Fruit fly (Drosophila melanogaster) whole organism, prepupa: Measurements from ENCODE around the gene CG32137.

Source experiments
- CG10631 ChIP-seq: fragments of 200-800 bp; sonication (Bioruptor generic); optimal IDR thresholded peaks from 2 replicates; lab custom pipeline; 2016; ENCODE audit warnings: missing biosample characterization, missing genetic modification characterization
- CG11762 ChIP-seq: fragments of 200-800 bp; sonication (Bioruptor generic); optimal IDR thresholded peaks from 3 replicates; lab custom pipeline; 2016; ENCODE audit warnings: missing biosample characterization, missing genetic modification characterization; ENCODE audit not compliant: insufficient read depth
- CG15336 ChIP-seq: fragments of 200-800 bp; sonication (Bioruptor generic); IDR thresholded peaks from 2 replicates; pipeline ENCODE4 v1.3.6; 2022; ENCODE audit warnings: missing biosample characterization, missing genetic modification characterization
- CG1621 ChIP-seq: fragments of 200-800 bp; sonication (Bioruptor generic); optimal IDR thresholded peaks from 3 replicates; lab custom pipeline; 2018; ENCODE audit warnings: missing biosample characterization, mild to moderate bottlenecking, missing genetic modification characterization
- CG16779 ChIP-seq: fragments of 200-800 bp; sonication (Bioruptor generic); optimal IDR thresholded peaks from 3 replicates; lab custom pipeline; 2017; ENCODE audit warnings: missing biosample characterization, mild to moderate bottlenecking, missing genetic modification characterization
- CG3032 ChIP-seq: fragments of 200-800 bp; optimal IDR thresholded peaks from 2 replicates; lab custom pipeline; 2019; ENCODE audit warnings: missing biosample characterization, mild to moderate bottlenecking, missing genetic modification characterization, moderate library complexity
- CG31627 ChIP-seq: fragments of 200-800 bp; sonication (Bioruptor generic); optimal IDR thresholded peaks from 3 replicates; lab custom pipeline; 2016; ENCODE audit warnings: missing biosample characterization, missing genetic modification characterization
- CG34406 ChIP-seq: fragments of 200-800 bp; sonication (Bioruptor generic); optimal IDR thresholded peaks from 3 replicates; lab custom pipeline; 2016; ENCODE audit warnings: missing biosample characterization, missing genetic modification characterization
- CG3919 ChIP-seq: fragments of 200-800 bp; sonication (Bioruptor generic); optimal IDR thresholded peaks from 3 replicates; lab custom pipeline; 2016; ENCODE audit warnings: missing biosample characterization, missing genetic modification characterization
- CG4318 ChIP-seq: fragments of 200-800 bp; sonication (Bioruptor generic); optimal IDR thresholded peaks from 3 replicates; lab custom pipeline; 2017; ENCODE audit warnings: missing biosample characterization, mild to moderate bottlenecking, missing genetic modification characterization
- CG6163 ChIP-seq: fragments of 200-800 bp; sonication (Bioruptor generic); IDR thresholded peaks from 3 replicates; pipeline ENCODE4 v1.3.6; 2022; ENCODE audit warnings: missing biosample characterization, missing genetic modification characterization
- CG6792 ChIP-seq: fragments of 200-800 bp; sonication (Bioruptor generic); optimal IDR thresholded peaks from 3 replicates; lab custom pipeline; 2016; ENCODE audit warnings: missing biosample characterization, missing genetic modification characterization
- CG6808 ChIP-seq: fragments of 200-800 bp; sonication (Bioruptor generic); optimal IDR thresholded peaks from 3 replicates; lab custom pipeline; 2017; ENCODE audit warnings: missing biosample characterization, missing genetic modification characterization, mild to moderate bottlenecking, moderate library complexity, missing genetic modification reagents
- CG8632 ChIP-seq: fragments of 200-800 bp; sonication (Bioruptor generic); optimal IDR thresholded peaks from 3 replicates; lab custom pipeline; 2016; ENCODE audit warnings: missing biosample characterization, missing genetic modification characterization
- CG9139 ChIP-seq: fragments of 200-800 bp; sonication (Bioruptor generic); optimal IDR thresholded peaks from 3 replicates; lab custom pipeline; 2017; ENCODE audit warnings: missing biosample characterization, mild to moderate bottlenecking, missing genetic modification characterization
- Eip75B ChIP-seq: fragments of 200-800 bp; sonication (Bioruptor generic); optimal IDR thresholded peaks from 3 replicates; lab custom pipeline; 2016; ENCODE audit warnings: missing biosample characterization, missing genetic modification characterization
- Eip78C ChIP-seq: fragments of 200-800 bp; sonication (Bioruptor generic); peaks from one replicate; lab custom pipeline; 2016; ENCODE audit warnings: missing biosample characterization, missing genetic modification characterization
- Eip93F ChIP-seq: fragments of 200-800 bp; sonication (Bioruptor generic); optimal IDR thresholded peaks from 2 replicates; lab custom pipeline; 2016; ENCODE audit warnings: missing biosample characterization, mild to moderate bottlenecking, missing genetic modification characterization
- Ets21C ChIP-seq: fragments of 200-800 bp; sonication (Bioruptor generic); optimal IDR thresholded peaks from 3 replicates; lab custom pipeline; 2016; ENCODE audit warnings: missing biosample characterization, missing genetic modification characterization
- Ets96B ChIP-seq: fragments of 200-800 bp; optimal IDR thresholded peaks from 2 replicates; lab custom pipeline; 2019; ENCODE audit warnings: missing biosample characterization, mild to moderate bottlenecking, missing genetic modification characterization, moderate library complexity
- Gug ChIP-seq: fragments of 200-800 bp; sonication (Bioruptor generic); IDR thresholded peaks from 2 replicates; pipeline ENCODE4 v1.3.6; 2022; ENCODE audit warnings: missing biosample characterization, missing genetic modification characterization
- Hr38 ChIP-seq: sonication (Bioruptor generic); optimal IDR thresholded peaks from 2 replicates; lab custom pipeline; 2016; ENCODE audit warnings: missing biosample characterization, missing genetic modification characterization
- Hr39 ChIP-seq: fragments of 200-800 bp; sonication (Bioruptor generic); optimal IDR thresholded peaks from 2 replicates; lab custom pipeline; 2016; ENCODE audit warnings: missing biosample characterization, missing genetic modification characterization
- Lpt ChIP-seq: fragments of 200-800 bp; sonication (Bioruptor generic); optimal IDR thresholded peaks from 3 replicates; lab custom pipeline; 2016; ENCODE audit warnings: missing biosample characterization, missing genetic modification characterization
- Met ChIP-seq: fragments of 200-800 bp; sonication (Bioruptor generic); optimal IDR thresholded peaks from 3 replicates; lab custom pipeline; 2016; ENCODE audit warnings: missing biosample characterization, missing genetic modification characterization
- OdsH ChIP-seq: fragments of 200-800 bp; sonication (Bioruptor generic); optimal IDR thresholded peaks from 3 replicates; lab custom pipeline; 2016; ENCODE audit warnings: missing biosample characterization, missing genetic modification characterization
- Sox102F ChIP-seq: fragments of 200-800 bp; sonication (Bioruptor generic); optimal IDR thresholded peaks from 2 replicates; lab custom pipeline; 2016; ENCODE audit warnings: missing biosample characterization, mild to moderate bottlenecking, missing genetic modification characterization
- acj6 ChIP-seq: fragments of 200-800 bp; sonication (Bioruptor generic); optimal IDR thresholded peaks from 3 replicates; lab custom pipeline; 2016; ENCODE audit warnings: missing biosample characterization, missing genetic modification characterization
- cyc ChIP-seq: fragments of 200-800 bp; sonication (Bioruptor generic); optimal IDR thresholded peaks from 3 replicates; lab custom pipeline; 2016; ENCODE audit warnings: missing biosample characterization, missing genetic modification characterization
- eg ChIP-seq: fragments of 200-800 bp; sonication (Bioruptor generic); IDR thresholded peaks from 3 replicates; pipeline ENCODE4 v1.3.6; 2022; ENCODE audit warnings: missing biosample characterization, missing genetic modification characterization
- fd59A ChIP-seq: fragments of 200-800 bp; sonication (Bioruptor generic); optimal IDR thresholded peaks from 2 replicates; lab custom pipeline; 2017; ENCODE audit warnings: missing biosample characterization, mild to moderate bottlenecking, missing genetic modification characterization, missing genetic modification reagents
- fd85E ChIP-seq: fragments of 200-800 bp; sonication (Bioruptor generic); optimal IDR thresholded peaks from 3 replicates; lab custom pipeline; 2016; ENCODE audit warnings: missing biosample characterization, missing genetic modification characterization
- fkh ChIP-seq: fragments of 200-800 bp; sonication (Bioruptor generic); optimal IDR thresholded peaks from 3 replicates; lab custom pipeline; 2017; ENCODE audit warnings: missing biosample characterization, mild to moderate bottlenecking, missing genetic modification characterization, moderate library complexity
- pdm3 ChIP-seq: fragments of 200-800 bp; sonication (Bioruptor generic); optimal IDR thresholded peaks from 3 replicates; lab custom pipeline; 2016; ENCODE audit warnings: missing biosample characterization, missing genetic modification characterization
- salr ChIP-seq, 2 experiments: fragments of 200-800 bp; sonication (Bioruptor generic); optimal IDR thresholded peaks; 3 replicates each; lab custom pipeline; 2016 to 2018; ENCODE audit warnings: missing biosample characterization in 2 of 2, missing genetic modification characterization in 2 of 2, mild to moderate bottlenecking in 1 of 2
- spab ChIP-seq: fragments of 200-800 bp; sonication (Bioruptor generic); optimal IDR thresholded peaks from 2 replicates; lab custom pipeline; 2017; ENCODE audit warnings: missing biosample characterization, mild to moderate bottlenecking, missing genetic modification characterization, missing genetic modification reagents
- vri ChIP-seq: fragments of 200-800 bp; sonication (Bioruptor generic); optimal IDR thresholded peaks from 3 replicates; lab custom pipeline; 2016; ENCODE audit warnings: missing biosample characterization, mild to moderate bottlenecking, missing genetic modification characterization

CG32137 gene

dm6 chr3L:13973377-13974111 is 34.5 kb downstream of the CG32137 start, which contains the start of the genes CG13738 and Hsc70-1:
Gene CG13738, minus strand, starts transcription at chr3L:13973477.
Gene Hsc70-1, plus strand, starts transcription at chr3L:13974061.
- no peak for TF ChIP-seq Hr38 (GFP tag; lab: Kevin White, UChicago)
- no peak for TF ChIP-seq OdsH (GFP tag; lab: Kevin White, UChicago)
- no peak for TF ChIP-seq Met
- TF ChIP-seq Sox102F, result no peak
- no peak for TF ChIP-seq salr (GFP tag; optimal IDR thresholded peaks at IDR 0.05; lab: Kevin White, UChicago)
- no peak for TF ChIP-seq Gug
- no peak for TF ChIP-seq CG34406 (GFP tag; lab: Kevin White, UChicago)

dm6 chr3L:13982516-13982915 is 43.5 kb downstream of the CG32137 start:
- TF ChIP-seq spab (GFP tag; lab: Kevin White, UChicago) (no peak), CG1621 (tag; lab: Kevin White, UChicago) (no peak), salr (GFP tag; optimal IDR thresholded peaks at IDR 0.05; lab: Kevin White, UChicago) (no peak), Lpt (no peak), fd59A (GFP tag; lab: Kevin White, UChicago) (no peak), cyc (GFP tag; lab: Kevin White, UChicago) (no peak), CG6808 (no peak), pdm3 (GFP tag; lab: Kevin White, UChicago) (no peak), Ets21C (GFP tag; lab: Kevin White, UChicago) (no peak), acj6 (no peak), Hr39 (GFP tag; lab: Kevin White, UChicago) (no peak), CG3032 (tag; lab: Kevin White, UChicago) (no peak), Eip75B (GFP tag; lab: Kevin White, UChicago) (no peak), CG6163 (no peak), CG16779 (no peak), fd85E (GFP tag; lab: Kevin White, UChicago) (no peak), CG3919 (GFP tag; lab: Kevin White, UChicago) (no peak), eg (GFP tag; lab: Robert Waterston, UW) (no peak), CG8632 (GFP tag; lab: Kevin White, UChicago) (no peak)

dm6 chr3L:13986330-13986729 is 47.3 kb downstream of the CG32137 start, which contains the start of gene CG17362:
Gene CG17362, plus strand, starts transcription at chr3L:13986620.
- no peak for TF ChIP-seq CG1621 (tag; lab: Kevin White, UChicago)
- TF ChIP-seq fkh (GFP tag; lab: Kevin White, UChicago), result no peak
- no peak for TF ChIP-seq Ets21C (GFP tag; lab: Kevin White, UChicago)
- no peak for TF ChIP-seq spab (GFP tag; lab: Kevin White, UChicago)
- TF ChIP-seq Eip93F (GFP tag; lab: Kevin White, UChicago), result no peak
- TF ChIP-seq Ets96B, result no peak
- no peak for TF ChIP-seq CG3919 (GFP tag; lab: Kevin White, UChicago)
- no peak for TF ChIP-seq Eip78C
- TF ChIP-seq CG4318 (GFP tag; lab: Kevin White, UChicago), result no peak
- TF ChIP-seq CG6792, result no peak
- TF ChIP-seq CG9139 (GFP tag; lab: Kevin White, UChicago), result no peak
- TF ChIP-seq vri (GFP tag; lab: Kevin White, UChicago), result no peak
- TF ChIP-seq fd85E (GFP tag; lab: Kevin White, UChicago), result no peak
- TF ChIP-seq CG31627 (GFP tag; lab: Kevin White, UChicago), result no peak
- TF ChIP-seq OdsH (GFP tag; lab: Kevin White, UChicago), result no peak
- no peak for TF ChIP-seq Met
- TF ChIP-seq Hr39 (GFP tag; lab: Kevin White, UChicago), result no peak
- TF ChIP-seq CG6163, result no peak
- no peak for TF ChIP-seq fd59A (GFP tag; lab: Kevin White, UChicago)
- no peak for TF ChIP-seq salr (GFP tag; optimal IDR thresholded peaks at IDR 0.05; lab: Kevin White, UChicago)

- TF ChIP-seq CG16779 (no peak), CG10631 (GFP tag; lab: Kevin White, UChicago) (no peak), CG3919 (GFP tag; lab: Kevin White, UChicago) (no peak), CG15336 (no peak), CG11762 (GFP tag; lab: Kevin White, UChicago) (no peak)
Observed at dm6 chr3L:13987578-13987977, 48.5 kb downstream of the CG32137 start, which contains the start of gene CG9040. Gene CG9040, plus strand, starts transcription at chr3L:13987878.
